Worm (Caenorhabditis elegans) whole organism, dauer: ENCODE data around the gene lnkn-1.

ENCODE experiments used
- unc-62 ChIP-seq: sonication (generic microtip); optimal IDR thresholded peaks from 2 replicates; lab custom pipeline; 2017; ENCODE audit warnings: missing biosample characterization, missing genetic modification reagents, missing genetic modification characterization

The lnkn-1 gene

ce11 chrIII:8873990-8874668, 15.9 kb upstream of the lnkn-1 start:
- no peak for TF ChIP-seq unc-62 (GFP tag; lab: Kevin White, UChicago)

ce11 chrIII:8877002-8877401, 13.0 kb upstream of the lnkn-1 start, which contains the start of gene K01F9.2:
Gene K01F9.2, minus strand, starts transcription at chrIII:8877128.
- no peak for TF ChIP-seq unc-62 (GFP tag; lab: Kevin White, UChicago)

- no peak for TF ChIP-seq unc-62 (GFP tag; lab: Kevin White, UChicago)
These were observed 11.1 kb upstream of the lnkn-1 start for ce11 chrIII:8878960-8879359.

- no peak for TF ChIP-seq unc-62 (GFP tag; lab: Kevin White, UChicago)
These were observed 7.7 kb upstream of the lnkn-1 start for ce11 chrIII:8882333-8882732.

- no peak for TF ChIP-seq unc-62 (GFP tag; lab: Kevin White, UChicago)
These were observed 4.9 kb upstream of the lnkn-1 start, which contains the start of gene svop-1 for ce11 chrIII:8885150-8885549. Gene svop-1, minus strand, starts transcription at chrIII:8885488.

ce11 chrIII:8886309-8886708, 3.7 kb upstream of the lnkn-1 start:
- no peak for TF ChIP-seq unc-62 (GFP tag; lab: Kevin White, UChicago)

ce11 chrIII:8887184-8887801, 2.7 kb upstream of the lnkn-1 start, which contains the start of gene famh-136:
Gene famh-136, plus strand, starts transcription at chrIII:8887751.
- TF ChIP-seq unc-62 (GFP tag; lab: Kevin White, UChicago): no peak

ce11 chrIII:8888956-8889355, 1.1 kb upstream of the lnkn-1 start, which contains the start of gene ZK637.14:
Gene ZK637.14, minus strand, starts transcription at chrIII:8889156.
- no peak for TF ChIP-seq unc-62 (GFP tag; lab: Kevin White, UChicago)

ce11 chrIII:8893464-8893863, 3.4 kb downstream of the lnkn-1 start, which contains the start of gene ZK637.4:
Gene ZK637.4, plus strand, starts transcription at chrIII:8893764.
- TF ChIP-seq unc-62 (GFP tag; lab: Kevin White, UChicago): no peak

- TF ChIP-seq unc-62 (GFP tag; lab: Kevin White, UChicago): no peak
These were observed 4.8 kb downstream of the lnkn-1 start, which contains the start of gene asna-1 for ce11 chrIII:8894782-8895181. Gene asna-1, plus strand, starts transcription at chrIII:8895082.

- no peak for TF ChIP-seq unc-62 (GFP tag; lab: Kevin White, UChicago)
These were observed 9.7 kb downstream of the lnkn-1 start for ce11 chrIII:8899767-8900166.

- TF ChIP-seq unc-62 (GFP tag; lab: Kevin White, UChicago): no peak
These were observed 13.2 kb downstream of the lnkn-1 start for ce11 chrIII:8903263-8903662.

- TF ChIP-seq unc-62 (GFP tag; lab: Kevin White, UChicago): no peak
These were observed 14.0 kb downstream of the lnkn-1 start, which contains the start of gene lin-9 for ce11 chrIII:8904044-8904443. Gene lin-9, minus strand, starts transcription at chrIII:8904131.

ce11 chrIII:8904914-8905665, 15.1 kb downstream of the lnkn-1 start, which contains the start of gene unc-32:
Gene unc-32, plus strand, starts transcription at chrIII:8905615.
- no peak for TF ChIP-seq unc-62 (GFP tag; lab: Kevin White, UChicago)

- no peak for TF ChIP-seq unc-62 (GFP tag; lab: Kevin White, UChicago)
These were observed 20.1 kb downstream of the lnkn-1 start for ce11 chrIII:8910139-8910538.
